Worm (Caenorhabditis elegans): ENCODE results near the gene T10B5.10.

The T10B5.10 gene

DNA sequence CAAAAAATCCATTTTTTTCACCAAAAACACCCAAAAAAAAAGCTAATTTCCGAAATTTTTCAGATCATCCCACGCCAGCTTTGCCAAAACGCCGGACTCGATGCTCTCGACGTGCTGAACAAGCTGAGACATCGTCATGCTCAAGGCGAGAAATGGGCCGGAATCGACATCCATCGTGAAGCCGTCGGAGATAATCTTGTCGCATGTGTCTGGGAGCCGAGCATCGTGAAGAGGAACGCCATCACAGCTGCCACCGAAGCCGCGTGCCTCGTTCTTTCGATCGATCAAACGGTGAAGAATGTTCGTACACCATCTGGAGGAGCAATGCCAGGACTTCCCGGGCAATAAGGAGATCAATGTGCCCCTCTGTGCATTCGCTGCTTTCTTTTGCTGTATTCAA lies 18.8 kb upstream of the T10B5.10 start:
- TF ChIP-seq scrt-1 (GFP tag; IDR thresholded peaks at IDR 0.05) (no peak), tbx-37 (GFP tag; conservative IDR thresholded peaks at IDR 0.05) (no peak), ceh-13 (GFP tag; optimal IDR thresholded peaks at IDR 0.05) (no peak), ets-7 (tag; optimal IDR thresholded peaks at IDR 0.05) (no peak), B0310.2 (tag; optimal IDR thresholded peaks at IDR 0.05) (no peak), ama-1 (optimal IDR thresholded peaks at IDR 0.05) (no peak), tra-4 (tag; optimal IDR thresholded peaks at IDR 0.05) (no peak), pes-1 (GFP tag; IDR thresholded peaks at IDR 0.05) (no peak), sea-1 (GFP tag; conservative IDR thresholded peaks at IDR 0.05) (no peak), hnd-1 (tag; optimal IDR thresholded peaks at IDR 0.05) (no peak), hmbx-1 (tag; optimal IDR thresholded peaks at IDR 0.05) (no peak), aly-1 (tag; optimal IDR thresholded peaks at IDR 0.05) (no peak), tbx-11 (GFP tag; IDR thresholded peaks at IDR 0.05) (no peak), F13C5.2 (tag; optimal IDR thresholded peaks at IDR 0.05) (no peak), flt-1 (GFP tag; IDR thresholded peaks at IDR 0.05) (no peak), ceh-36 (tag; optimal IDR thresholded peaks at IDR 0.05) (no peak)

ce11 chrV:1871768-1872296 lies 15.8 kb upstream of the T10B5.10 start, which contains the start of the genes T10B5.4 and cct-7:
T10B5.4 (minus strand) TSS chrV:1871807.
cct-7 (plus strand) TSS chrV:1872246.
- TF ChIP-seq hmg-4 (GFP tag; optimal IDR thresholded peaks at IDR 0.05): peak; percentile 54
- peak; percentile 55; the same call in 1 of the 2 replicates for TF ChIP-seq sea-1 (GFP tag; conservative IDR thresholded peaks at IDR 0.05)
- no peak for TF ChIP-seq ama-1 (optimal IDR thresholded peaks at IDR 0.05)
- TF ChIP-seq ets-7 (tag; optimal IDR thresholded peaks at IDR 0.05): peak; percentile 16
- no peak for TF ChIP-seq ceh-13 (GFP tag; optimal IDR thresholded peaks at IDR 0.05)
- TF ChIP-seq F13C5.2 (tag; optimal IDR thresholded peaks at IDR 0.05): peak; percentile 59
- peak; percentile 43; the same call in 1 of the 2 replicates for TF ChIP-seq pes-1 (GFP tag; IDR thresholded peaks at IDR 0.05)
- TF ChIP-seq flt-1 (GFP tag; IDR thresholded peaks at IDR 0.05): peak; percentile 36; the same call in 1 of the 2 replicates
- peak; percentile 54; the same call in 1 of the 2 replicates for TF ChIP-seq tbx-37 (GFP tag; conservative IDR thresholded peaks at IDR 0.05)

DNA sequence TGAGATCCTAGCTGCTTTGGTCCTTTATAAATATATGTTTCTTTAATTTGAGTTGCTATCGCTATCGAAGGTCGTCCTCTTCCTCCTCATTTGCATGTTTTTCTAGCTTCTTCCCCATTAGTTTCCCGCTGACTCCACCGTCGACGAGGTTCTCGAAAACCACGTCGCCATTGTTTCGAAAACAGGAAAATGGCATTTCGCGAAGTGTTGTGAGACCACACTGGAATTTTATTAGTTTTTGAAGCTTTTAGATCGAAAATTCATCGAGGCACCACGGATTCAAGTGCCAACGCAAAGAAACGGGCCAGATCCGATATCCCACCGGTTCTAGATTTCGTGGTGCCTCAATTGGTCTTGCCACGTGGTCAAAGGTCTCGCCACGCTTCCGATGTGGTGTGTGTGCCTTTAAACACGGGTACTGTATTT lies 14.5 kb upstream of the T10B5.10 start:
- TF ChIP-seq tra-4 (tag; optimal IDR thresholded peaks at IDR 0.05): peak; percentile 11
- TF ChIP-seq ama-1 (optimal IDR thresholded peaks at IDR 0.05): peak; percentile 7
- TF ChIP-seq hmg-4 (GFP tag; optimal IDR thresholded peaks at IDR 0.05): no peak
- no peak for TF ChIP-seq hnd-1 (tag; optimal IDR thresholded peaks at IDR 0.05)
- no peak for TF ChIP-seq pes-1 (GFP tag; IDR thresholded peaks at IDR 0.05)

DNA sequence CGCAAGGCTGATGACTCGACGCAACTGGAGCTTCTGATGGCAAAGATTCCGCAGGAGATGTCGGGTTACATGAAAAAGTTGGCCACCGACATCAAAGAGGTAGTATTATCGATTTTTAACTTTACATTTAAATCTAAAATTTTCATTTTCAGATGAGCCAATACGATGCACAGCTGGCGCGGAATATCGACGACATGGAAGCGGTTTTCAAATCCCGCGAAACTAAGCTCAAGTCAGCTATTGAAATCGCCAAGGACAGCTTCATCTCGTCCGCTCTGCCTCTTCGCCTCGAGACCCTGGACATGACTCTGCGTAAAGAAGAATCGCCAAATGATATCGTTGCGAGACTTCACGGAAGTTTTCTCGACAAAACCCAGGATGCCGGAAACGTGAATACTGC lies 13.6 kb upstream of the T10B5.10 start, which contains the start of gene T10B5.3:
TSS of gene T10B5.3 (minus strand) at position 101 of the 400 bp plus-strand sequence.
- TF ChIP-seq hmbx-1 (tag; optimal IDR thresholded peaks at IDR 0.05): no peak
- TF ChIP-seq scrt-1 (GFP tag; IDR thresholded peaks at IDR 0.05): no peak
- no peak for TF ChIP-seq tbx-11 (GFP tag; IDR thresholded peaks at IDR 0.05)
- TF ChIP-seq ceh-36 (tag; optimal IDR thresholded peaks at IDR 0.05): no peak
- TF ChIP-seq sea-1 (GFP tag; conservative IDR thresholded peaks at IDR 0.05): no peak
- no peak for TF ChIP-seq tbx-37 (GFP tag; conservative IDR thresholded peaks at IDR 0.05)
- TF ChIP-seq ets-7 (tag; optimal IDR thresholded peaks at IDR 0.05): no peak
- no peak for TF ChIP-seq tra-4 (tag; optimal IDR thresholded peaks at IDR 0.05)
- no peak for TF ChIP-seq ama-1 (optimal IDR thresholded peaks at IDR 0.05)

ce11 chrV:1868596-1869263 lies 12.7 kb upstream of the T10B5.10 start, which contains the start of gene knl-3:
knl-3 (plus strand) TSS chrV:1869213.
- TF ChIP-seq tra-4 (tag; optimal IDR thresholded peaks at IDR 0.05) (peak; percentile 29), flt-1 (GFP tag; IDR thresholded peaks at IDR 0.05) (peak; percentile 51; the same call in 1 of the 2 replicates), F13C5.2 (tag; optimal IDR thresholded peaks at IDR 0.05) (peak; percentile 80), ceh-13 (GFP tag; optimal IDR thresholded peaks at IDR 0.05) (no peak), scrt-1 (GFP tag; IDR thresholded peaks at IDR 0.05) (peak; percentile 70; the same call in 1 of the 2 replicates), hnd-1 (tag; optimal IDR thresholded peaks at IDR 0.05) (peak; percentile 32), ets-7 (tag; optimal IDR thresholded peaks at IDR 0.05) (no peak), hmbx-1 (tag; optimal IDR thresholded peaks at IDR 0.05) (peak; percentile 11), hmg-4 (GFP tag; optimal IDR thresholded peaks at IDR 0.05) (peak; percentile 51), sea-1 (GFP tag; conservative IDR thresholded peaks at IDR 0.05) (no peak), ama-1 (optimal IDR thresholded peaks at IDR 0.05) (no peak), B0310.2 (tag; optimal IDR thresholded peaks at IDR 0.05) (no peak), tbx-11 (GFP tag; IDR thresholded peaks at IDR 0.05) (peak; percentile 65; the same call in 1 of the 2 replicates), aly-1 (tag; optimal IDR thresholded peaks at IDR 0.05) (no peak), ceh-36 (tag; optimal IDR thresholded peaks at IDR 0.05) (peak; percentile 80), tbx-37 (GFP tag; conservative IDR thresholded peaks at IDR 0.05) (peak; percentile 51; the same call in 1 of the 2 replicates), pes-1 (GFP tag; IDR thresholded peaks at IDR 0.05) (peak; percentile 79)

- TF ChIP-seq ceh-36 (tag; optimal IDR thresholded peaks at IDR 0.05) (no peak), ama-1 (optimal IDR thresholded peaks at IDR 0.05) (no peak), tbx-37 (GFP tag; conservative IDR thresholded peaks at IDR 0.05) (no peak), F13C5.2 (tag; optimal IDR thresholded peaks at IDR 0.05) (no peak), hmg-4 (GFP tag; optimal IDR thresholded peaks at IDR 0.05) (no peak)
Measured at ce11 chrV:1868025-1868424, 11.9 kb upstream of the T10B5.10 start.

ce11 chrV:1864997-1865396 lies 8.9 kb upstream of the T10B5.10 start:
- TF ChIP-seq scrt-1 (GFP tag; IDR thresholded peaks at IDR 0.05): no peak
- no peak for TF ChIP-seq hnd-1 (tag; optimal IDR thresholded peaks at IDR 0.05)
- no peak for TF ChIP-seq ets-7 (tag; optimal IDR thresholded peaks at IDR 0.05)
- TF ChIP-seq aly-1 (tag; optimal IDR thresholded peaks at IDR 0.05): no peak
- TF ChIP-seq tbx-37 (GFP tag; conservative IDR thresholded peaks at IDR 0.05): no peak
- no peak for TF ChIP-seq F13C5.2 (tag; optimal IDR thresholded peaks at IDR 0.05)
- no peak for TF ChIP-seq pes-1 (GFP tag; IDR thresholded peaks at IDR 0.05)
- TF ChIP-seq ama-1 (optimal IDR thresholded peaks at IDR 0.05): no peak
- no peak for TF ChIP-seq sea-1 (GFP tag; conservative IDR thresholded peaks at IDR 0.05)
- TF ChIP-seq tbx-11 (GFP tag; IDR thresholded peaks at IDR 0.05): no peak
- TF ChIP-seq hmg-4 (GFP tag; optimal IDR thresholded peaks at IDR 0.05): no peak
- TF ChIP-seq ceh-36 (tag; optimal IDR thresholded peaks at IDR 0.05): no peak
- no peak for TF ChIP-seq ceh-13 (GFP tag; optimal IDR thresholded peaks at IDR 0.05)
- TF ChIP-seq B0310.2 (tag; optimal IDR thresholded peaks at IDR 0.05): no peak
- no peak for TF ChIP-seq flt-1 (GFP tag; IDR thresholded peaks at IDR 0.05)
- TF ChIP-seq tra-4 (tag; optimal IDR thresholded peaks at IDR 0.05): no peak
- TF ChIP-seq hmbx-1 (tag; optimal IDR thresholded peaks at IDR 0.05): no peak
